Fruit fly (Drosophila melanogaster) Kc167 (cell line): ENCODE measurements around the gene CG14100.

Experiments
- Sin3A ChIP-seq: fragments of >200 bp; optimal IDR thresholded peaks from 2 replicates; lab custom pipeline; 2018; ENCODE audit warnings: missing external identifiers
- h ChIP-seq: fragments of >200 bp; optimal IDR thresholded peaks from 3 replicates; lab custom pipeline; 2018; ENCODE audit warnings: missing external identifiers
- insv ChIP-seq: fragments of >200 bp; optimal IDR thresholded peaks from 3 replicates; lab custom pipeline; 2018; ENCODE audit warnings: missing external identifiers

DNA sequence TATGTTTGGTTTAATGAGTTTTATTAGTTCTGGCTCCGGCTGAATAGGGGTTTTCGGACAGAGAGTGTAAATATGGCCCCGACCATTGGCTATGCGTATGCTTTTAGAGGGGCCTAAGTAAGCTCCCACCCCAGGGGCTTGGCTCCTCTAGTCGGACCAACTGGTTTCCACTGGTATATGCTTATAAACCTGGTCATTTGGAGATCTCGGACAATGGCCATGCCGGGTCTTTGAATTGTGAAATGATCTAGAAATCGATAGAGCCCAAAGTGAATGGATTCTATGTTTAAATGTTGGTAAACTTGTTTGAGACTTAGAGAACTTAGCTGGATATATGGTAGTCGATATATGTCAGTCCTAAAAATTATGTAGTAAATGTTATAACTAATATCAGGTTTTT lies 31.6 kb downstream of the CG14100 start:
- no peak for TF ChIP-seq h (lab: Kevin White, UChicago)
- no peak for TF ChIP-seq insv
- no peak for TF ChIP-seq Sin3A (lab: Kevin White, UChicago)
